Worm (Caenorhabditis elegans): Measurements from ENCODE around the gene ZK1307.8.

ZK1307.8 gene

DNA sequence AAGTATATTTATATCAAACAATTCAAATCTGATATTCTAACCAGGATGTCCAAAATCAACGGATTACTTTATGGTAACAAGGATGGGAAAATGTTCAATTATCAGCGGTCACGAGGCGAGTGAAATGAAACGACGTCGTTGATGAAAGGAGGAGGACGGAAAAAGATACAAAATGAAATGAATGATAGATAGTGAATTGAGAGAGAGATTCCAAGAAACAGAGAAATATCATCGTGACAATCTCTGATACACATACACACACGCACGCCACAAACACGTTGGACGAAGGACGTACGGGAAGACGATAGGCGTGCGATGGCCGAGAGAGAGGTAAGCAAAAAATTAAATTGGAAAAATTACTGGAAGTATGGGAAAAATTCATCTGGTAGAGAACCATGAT, 23.3 kb upstream of the ZK1307.8 start:
- TF ChIP-seq daf-19 (GFP tag; conservative IDR thresholded peaks at IDR 0.05), result no peak
- peak; percentile 28 for TF ChIP-seq pqm-1 (tag; optimal IDR thresholded peaks at IDR 0.05)
- TF ChIP-seq lir-3 (tag; optimal IDR thresholded peaks at IDR 0.05), result no peak
- peak; percentile 66 for TF ChIP-seq mep-1 (tag; optimal IDR thresholded peaks at IDR 0.05)
- TF ChIP-seq attf-4 (tag; optimal IDR thresholded peaks at IDR 0.05), result no peak
- no peak for TF ChIP-seq vab-7 (GFP tag; IDR thresholded peaks at IDR 0.05)
- peak; percentile 91 for TF ChIP-seq hlh-30 (tag; optimal IDR thresholded peaks at IDR 0.05; ENCODE audit: insufficient read depth)
- TF ChIP-seq mdl-1 (tag; optimal IDR thresholded peaks at IDR 0.05), result peak; percentile 50 to 96
- TF ChIP-seq aha-1 (tag), result peak; percentile 95
- TF ChIP-seq ama-1 (optimal IDR thresholded peaks at IDR 0.05), result no peak
- TF ChIP-seq zfp-3 (GFP tag; conservative IDR thresholded peaks at IDR 0.05), result no peak
- TF ChIP-seq hlh-11 (tag; optimal IDR thresholded peaks at IDR 0.05), result peak; percentile 88
- TF ChIP-seq nhr-42 (GFP tag; IDR thresholded peaks at IDR 0.05), result no peak
- TF ChIP-seq aly-2 (tag; optimal IDR thresholded peaks at IDR 0.05), result no peak
- TF ChIP-seq dmd-6 (GFP tag; IDR thresholded peaks at IDR 0.05), result peak; percentile 94
- no peak for TF ChIP-seq unc-130 (GFP tag; optimal IDR thresholded peaks at IDR 0.05)
- peak; percentile 56 for TF ChIP-seq lin-1 (GFP tag; IDR thresholded peaks at IDR 0.05)
- TF ChIP-seq nhr-10 (tag; optimal IDR thresholded peaks at IDR 0.05), result peak; percentile 74
- peak; percentile 96 for TF ChIP-seq nhr-11 (tag; optimal IDR thresholded peaks at IDR 0.05)
- no peak for TF ChIP-seq egl-27 (tag; optimal IDR thresholded peaks at IDR 0.05)
- TF ChIP-seq R02D3.7 (tag; optimal IDR thresholded peaks at IDR 0.05), result no peak
- no peak for TF ChIP-seq daf-16 (GFP tag; optimal IDR thresholded peaks at IDR 0.05)
- TF ChIP-seq daf-16 (tag; optimal IDR thresholded peaks at IDR 0.05), result peak; percentile 82
- peak; percentile 91 for TF ChIP-seq nhr-28 (tag; optimal IDR thresholded peaks at IDR 0.05)
- TF ChIP-seq ces-1 (GFP tag; optimal IDR thresholded peaks at IDR 0.05), result no peak
- 0 out of 2 replicates have a peak, but pooled peaks have one; percentile 53 for TF ChIP-seq dmd-8 (GFP tag; IDR thresholded peaks at IDR 0.05)
- TF ChIP-seq nhr-6 (tag; optimal IDR thresholded peaks at IDR 0.05), result peak; percentile 58
- TF ChIP-seq egl-43 (GFP tag; IDR thresholded peaks at IDR 0.05), result no peak
- TF ChIP-seq mxl-3 (GFP tag; optimal IDR thresholded peaks at IDR 0.05), result peak; percentile 100
- peak in 1 of 2 experiments; percentile 100 for TF ChIP-seq unc-62 (GFP tag; optimal IDR thresholded peaks at IDR 0.05 in 1 of 2)
- TF ChIP-seq unc-62 (tag; optimal IDR thresholded peaks at IDR 0.05), result no peak
- TF ChIP-seq ceh-20 (GFP tag; IDR thresholded peaks at IDR 0.05), result 0 out of 2 replicates have a peak, but pooled peaks have one; percentile 47
- no peak for TF ChIP-seq F26F4.8 (GFP tag; conservative IDR thresholded peaks at IDR 0.05)
- TF ChIP-seq T26A8.4 (GFP tag; IDR thresholded peaks at IDR 0.05), result no peak
- TF ChIP-seq mes-2 (tag; optimal IDR thresholded peaks at IDR 0.05; ENCODE audit: poor library complexity, severe bottlenecking), result peak; percentile 0
- 0 out of 2 replicates have a peak, but pooled peaks have one; percentile 18 for TF ChIP-seq saeg-2 (GFP tag; IDR thresholded peaks at IDR 0.05)
- peak; percentile 29 for TF ChIP-seq rbr-2 (tag; optimal IDR thresholded peaks at IDR 0.05)
- TF ChIP-seq daf-8 (GFP tag; IDR thresholded peaks at IDR 0.05), result no peak
- TF ChIP-seq mdt-29 (GFP tag; IDR thresholded peaks at IDR 0.05), result no peak
- TF ChIP-seq madf-9 (GFP tag; conservative IDR thresholded peaks at IDR 0.05), result no peak
- TF ChIP-seq php-3 (GFP tag; IDR thresholded peaks at IDR 0.05), result peak; percentile 33; the same call in 1 of the 2 replicates
- TF ChIP-seq jun-1 (tag; optimal IDR thresholded peaks at IDR 0.05), result no peak
- TF ChIP-seq dve-1 (tag; optimal IDR thresholded peaks at IDR 0.05; ENCODE audit: insufficient read depth), result peak; percentile 73
- TF ChIP-seq lin-13 (GFP tag; optimal IDR thresholded peaks at IDR 0.05), result peak; percentile 35
- TF ChIP-seq ceh-32 (tag; optimal IDR thresholded peaks at IDR 0.05; ENCODE audit: poor library complexity), result no peak
- peak; percentile 90 for TF ChIP-seq nhr-48 (tag; optimal IDR thresholded peaks at IDR 0.05)
- TF ChIP-seq nhr-25 (tag; optimal IDR thresholded peaks at IDR 0.05; ENCODE audit: borderline replicate concordance, insufficient read depth), result peak; percentile 29
- TF ChIP-seq dmd-9 (GFP tag; IDR thresholded peaks at IDR 0.05), result no peak
- TF ChIP-seq lsy-2 (tag; optimal IDR thresholded peaks at IDR 0.05), result peak in 1 of 2 experiments; percentile 60
- no peak for TF ChIP-seq unc-39 (tag; optimal IDR thresholded peaks at IDR 0.05)
- TF ChIP-seq hif-1 (tag; optimal IDR thresholded peaks at IDR 0.05), result peak in 1 of 2 experiments; percentile 37
- TF ChIP-seq lin-29 (GFP tag; IDR thresholded peaks at IDR 0.05), result no peak

Data from whole organism, L4 larva.